Fruit fly (Drosophila melanogaster) whole organism, pupa: Measurements from ENCODE around the gene Best3.

ENCODE experiments used
- CG10348 ChIP-seq: fragments of 200-800 bp; sonication (Bioruptor generic); IDR thresholded peaks from 2 replicates; pipeline ENCODE4 v1.3.6; 2022; ENCODE audit warnings: missing biosample characterization, missing genetic modification characterization
- CG12605 ChIP-seq: fragments of 200-800 bp; sonication (Bioruptor generic); IDR thresholded peaks from 2 replicates; pipeline ENCODE4 v1.3.6; 2022; ENCODE audit warnings: missing biosample characterization, missing genetic modification characterization
- CG14655 ChIP-seq: fragments of 200-800 bp; sonication (Bioruptor generic); optimal IDR thresholded peaks from 3 replicates; lab custom pipeline; 2017; ENCODE audit warnings: mild to moderate bottlenecking, missing biosample characterization, missing genetic modification reagents, missing genetic modification characterization
- CG17806 ChIP-seq: fragments of 200-800 bp; sonication (Bioruptor generic); optimal IDR thresholded peaks from 2 replicates; lab custom pipeline; 2018; ENCODE audit warnings: missing biosample characterization, mild to moderate bottlenecking, missing genetic modification characterization, moderate library complexity
- CG32121 ChIP-seq: fragments of 200-800 bp; sonication (Bioruptor generic); IDR thresholded peaks from 2 replicates; pipeline ENCODE4 v1.3.6; 2022; ENCODE audit warnings: missing biosample characterization, missing genetic modification characterization
- CG4496 ChIP-seq: fragments of 200-800 bp; sonication (Bioruptor generic); IDR thresholded peaks from 3 replicates; pipeline ENCODE4 v1.3.6; 2022; ENCODE audit warnings: missing biosample characterization, missing genetic modification characterization
- CG8159 ChIP-seq: fragments of 200-800 bp; sonication (Bioruptor generic); optimal IDR thresholded peaks from 3 replicates; lab custom pipeline; 2018; ENCODE audit warnings: missing biosample characterization, mild to moderate bottlenecking, missing genetic modification characterization, moderate library complexity
- CG8301 ChIP-seq: fragments of 200-800 bp; sonication (Bioruptor generic); optimal IDR thresholded peaks from 2 replicates; lab custom pipeline; 2018; ENCODE audit warnings: missing biosample characterization, mild to moderate bottlenecking, missing genetic modification characterization
- D1 ChIP-seq: fragments of 200-800 bp; sonication (Bioruptor generic); optimal IDR thresholded peaks from 2 replicates; lab custom pipeline; 2018; ENCODE audit warnings: missing biosample characterization, mild to moderate bottlenecking, missing genetic modification characterization, moderate library complexity
- EcR ChIP-seq: fragments of 200-800 bp; sonication (Bioruptor generic); optimal IDR thresholded peaks from 3 replicates; lab custom pipeline; 2019; ENCODE audit warnings: missing biosample characterization, missing genetic modification characterization, mild to moderate bottlenecking, moderate library complexity, missing genetic modification reagents
- Ets98B ChIP-seq: fragments of 200-800 bp; sonication (Bioruptor generic); IDR thresholded peaks from 2 replicates; pipeline ENCODE4 v1.3.6; 2022; ENCODE audit warnings: missing biosample characterization, missing genetic modification characterization
- Pif1B ChIP-seq: fragments of 200-800 bp; sonication (Bioruptor generic); optimal IDR thresholded peaks from 3 replicates; lab custom pipeline; 2016; ENCODE audit warnings: missing biosample characterization, missing genetic modification characterization
- Snoo ChIP-seq: fragments of 200-800 bp; sonication (Bioruptor generic); optimal IDR thresholded peaks from 3 replicates; lab custom pipeline; 2017; ENCODE audit warnings: missing biosample characterization, mild to moderate bottlenecking, missing genetic modification characterization, inconsistent platforms
- gl ChIP-seq: fragments of 200-800 bp; sonication (Bioruptor generic); optimal IDR thresholded peaks from 2 replicates; lab custom pipeline; 2018; ENCODE audit warnings: missing biosample characterization, mild to moderate bottlenecking, missing genetic modification characterization

DNA sequence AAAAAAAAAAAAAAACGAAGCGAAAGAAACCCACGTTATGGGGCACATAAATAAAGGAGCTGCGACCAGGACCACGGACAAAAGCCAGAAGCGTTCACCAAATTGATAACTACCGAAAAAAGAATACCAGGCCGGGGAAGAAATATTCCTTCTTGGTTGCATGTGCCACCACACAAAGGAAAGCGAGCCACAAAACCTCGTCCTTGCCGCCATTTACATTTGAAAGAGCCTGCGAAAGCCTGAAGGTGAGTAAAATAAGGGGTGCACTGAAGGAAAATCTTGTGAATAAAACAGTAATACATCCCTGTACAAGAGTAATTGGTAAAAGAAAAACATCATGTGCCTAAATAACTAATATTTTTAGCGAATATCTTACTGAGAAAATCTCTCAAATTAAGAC is 32.1 kb upstream of the Best3 start:
- TF ChIP-seq CG32121 (no peak), Ets98B (GFP tag; lab: Robert Waterston, UW) (no peak), CG8301 (tag; lab: Kevin White, UChicago) (no peak), CG12605 (GFP tag; lab: Robert Waterston, UW) (no peak), CG10348 (no peak), D1 (tag; lab: Kevin White, UChicago) (no peak), Pif1B (GFP tag; lab: Kevin White, UChicago) (no peak), CG17806 (no peak), gl (no peak), EcR (GFP tag; lab: Kevin White, UChicago) (no peak), CG14655 (GFP tag; lab: Kevin White, UChicago) (no peak), Snoo (tag; lab: Kevin White, UChicago) (no peak), CG8159 (no peak), CG4496 (GFP tag; lab: Robert Waterston, UW) (no peak)
